Fruit fly (Drosophila melanogaster) whole organism, embryonic: ENCODE data around the gene CG14331.

Experiments used
- CG4617 ChIP-seq: fragments of 200-800 bp; sonication (Bioruptor generic); optimal IDR thresholded peaks from 3 replicates; lab custom pipeline; 2016; ENCODE audit warnings: missing biosample characterization, missing genetic modification characterization, borderline replicate concordance
- Oli ChIP-seq: fragments of 200-800 bp; sonication (Bioruptor generic); optimal IDR thresholded peaks from 2 replicates; lab custom pipeline; 2018; ENCODE audit warnings: missing biosample characterization, mild to moderate bottlenecking, missing genetic modification characterization, moderate library complexity
- Ravus ChIP-seq: fragments of 200-800 bp; sonication (Bioruptor generic); IDR thresholded peaks from 2 replicates; pipeline ENCODE4 v1.3.6; 2022; ENCODE audit warnings: missing biosample characterization, missing genetic modification characterization
- Ssrp ChIP-seq: fragments of 200-800 bp; sonication (Bioruptor generic); optimal IDR thresholded peaks from 2 replicates; lab custom pipeline; 2018; ENCODE audit warnings: missing biosample characterization, mild to moderate bottlenecking, missing genetic modification characterization, moderate library complexity
- YL-1 ChIP-seq: fragments of 200-800 bp; sonication (Bioruptor generic); optimal IDR thresholded peaks from 3 replicates; lab custom pipeline; 2017; ENCODE audit warnings: missing biosample characterization, mild to moderate bottlenecking, missing genetic modification characterization
- dm ChIP-seq: fragments of 200-800 bp; sonication (Bioruptor generic); optimal IDR thresholded peaks from 3 replicates; lab custom pipeline; 2016; ENCODE audit warnings: missing biosample characterization, missing genetic modification characterization
- fd3F ChIP-seq: fragments of 200-800 bp; sonication (Bioruptor generic); optimal IDR thresholded peaks from 2 replicates; lab custom pipeline; 2018; ENCODE audit warnings: missing biosample characterization, mild to moderate bottlenecking, missing genetic modification characterization, moderate library complexity
- nom ChIP-seq: fragments of 200-800 bp; sonication (Bioruptor generic); optimal IDR thresholded peaks from 2 replicates; lab custom pipeline; 2017; ENCODE audit warnings: missing biosample characterization, missing genetic modification characterization, mild to moderate bottlenecking, moderate library complexity, missing genetic modification reagents
- repo ChIP-seq: fragments of 200-800 bp; sonication (Bioruptor generic); optimal IDR thresholded peaks from 2 replicates; lab custom pipeline; 2016; ENCODE audit warnings: missing biosample characterization, missing genetic modification characterization
- ssp ChIP-seq: fragments of 200-800 bp; sonication (Bioruptor generic); IDR thresholded peaks from 2 replicates; pipeline ENCODE4 v1.3.6; 2022; ENCODE audit warnings: missing biosample characterization, missing genetic modification characterization
- ttk ChIP-seq: fragments of 200-800 bp; sonication (Bioruptor generic); IDR thresholded peaks from 2 replicates; pipeline ENCODE4 v2.1.2; 2022; ENCODE audit warnings: missing biosample characterization, missing genetic modification characterization

DNA sequence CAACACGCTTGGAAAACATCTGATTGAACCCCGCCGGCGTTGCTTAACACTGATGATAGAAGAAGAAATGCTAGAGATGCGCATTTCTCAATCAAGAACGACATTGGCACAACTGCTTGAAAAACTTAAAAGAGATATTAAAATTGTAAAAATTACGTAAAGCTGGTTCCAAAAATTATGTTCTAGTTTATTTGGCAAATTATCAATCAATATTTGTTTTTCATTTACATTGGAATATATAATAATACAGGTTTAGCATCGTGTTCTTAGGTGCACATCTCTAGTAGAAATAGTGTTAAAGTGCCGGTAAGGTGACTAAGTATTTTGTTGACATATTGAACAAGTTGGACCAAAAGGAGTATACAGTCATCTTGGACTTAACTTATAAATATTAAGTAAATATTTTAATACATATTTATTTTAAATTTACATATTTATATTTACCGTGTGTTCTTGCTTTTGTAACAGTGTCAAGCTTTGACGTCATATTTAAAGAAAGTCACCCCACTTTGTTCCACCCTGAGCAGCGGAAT is 49.1 kb downstream of the CG14331 start, which contains the start of the genes Brf and sds22:
- TF ChIP-seq YL-1: peak; percentile 80
- peak; percentile 95 for TF ChIP-seq fd3F
- TF ChIP-seq ttk: peak; percentile 94
- TF ChIP-seq dm: peak; percentile 95
- TF ChIP-seq CG4617: peak; percentile 95
- TF ChIP-seq Ravus (GFP tag; lab: Robert Waterston, UW): peak; percentile 70
- peak; percentile 90 for TF ChIP-seq repo (GFP tag; lab: Kevin White, UChicago)
- peak; percentile 89 for TF ChIP-seq ssp
- peak; percentile 92 for TF ChIP-seq Oli (tag; lab: Kevin White, UChicago)
- peak; percentile 96 for TF ChIP-seq Ssrp (tag; lab: Kevin White, UChicago)
- peak; percentile 83 for TF ChIP-seq nom (GFP tag; lab: Kevin White, UChicago)
